Fruit fly (Drosophila melanogaster) whole organism, embryonic: ENCODE data around the gene Baldspot.

Source experiments
- CG10209 ChIP-seq: fragments of 200-800 bp; sonication (Bioruptor generic); optimal IDR thresholded peaks from 3 replicates; lab custom pipeline; 2017; ENCODE audit warnings: missing biosample characterization, mild to moderate bottlenecking, missing genetic modification characterization, missing genetic modification reagents
- CG13624 ChIP-seq: fragments of 200-800 bp; sonication (Bioruptor generic); optimal IDR thresholded peaks from 2 replicates; lab custom pipeline; 2016; ENCODE audit warnings: missing biosample characterization, missing genetic modification characterization
- CG30403 ChIP-seq: fragments of 200-800 bp; sonication (Bioruptor generic); optimal IDR thresholded peaks from 3 replicates; lab custom pipeline; 2016; ENCODE audit warnings: missing biosample characterization, missing genetic modification characterization
- CG3838 ChIP-seq: fragments of 200-800 bp; sonication (Bioruptor generic); optimal IDR thresholded peaks from 3 replicates; lab custom pipeline; 2016; ENCODE audit warnings: missing biosample characterization, missing genetic modification characterization
- CG4707 ChIP-seq: fragments of 200-800 bp; sonication (Bioruptor generic); optimal IDR thresholded peaks from 2 replicates; lab custom pipeline; 2018; ENCODE audit warnings: missing biosample characterization, mild to moderate bottlenecking, missing genetic modification characterization, moderate library complexity
- CG4854 ChIP-seq: fragments of 200-800 bp; sonication (Bioruptor generic); optimal IDR thresholded peaks from 2 replicates; lab custom pipeline; 2016; ENCODE audit warnings: missing biosample characterization, missing genetic modification characterization, inconsistent platforms
- CG8281 ChIP-seq: fragments of 200-800 bp; sonication (Bioruptor generic); optimal IDR thresholded peaks from 2 replicates; lab custom pipeline; 2018; ENCODE audit warnings: missing biosample characterization, mild to moderate bottlenecking, missing genetic modification characterization, moderate library complexity
- Hand ChIP-seq: fragments of 200-800 bp; sonication (Bioruptor generic); optimal IDR thresholded peaks from 2 replicates; lab custom pipeline; 2017; ENCODE audit warnings: mild to moderate bottlenecking, missing biosample characterization, missing genetic modification reagents, missing genetic modification characterization
- Mes4 ChIP-seq: fragments of 200-800 bp; sonication (Bioruptor generic); optimal IDR thresholded peaks from 2 replicates; lab custom pipeline; 2016; ENCODE audit warnings: missing biosample characterization, missing genetic modification characterization
- Sin3A ChIP-seq: fragments of >200 bp; optimal IDR thresholded peaks from 2 replicates; lab custom pipeline; 2018
- ase ChIP-seq: fragments of 200-800 bp; sonication (Bioruptor generic); IDR thresholded peaks from 3 replicates; pipeline ENCODE4 v1.3.6; 2022; ENCODE audit warnings: missing biosample characterization, missing genetic modification characterization
- tup ChIP-seq: fragments of 200-800 bp; sonication (Bioruptor generic); optimal IDR thresholded peaks from 2 replicates; lab custom pipeline; 2016; ENCODE audit warnings: missing biosample characterization, mild to moderate bottlenecking, missing genetic modification characterization, moderate library complexity

DNA sequence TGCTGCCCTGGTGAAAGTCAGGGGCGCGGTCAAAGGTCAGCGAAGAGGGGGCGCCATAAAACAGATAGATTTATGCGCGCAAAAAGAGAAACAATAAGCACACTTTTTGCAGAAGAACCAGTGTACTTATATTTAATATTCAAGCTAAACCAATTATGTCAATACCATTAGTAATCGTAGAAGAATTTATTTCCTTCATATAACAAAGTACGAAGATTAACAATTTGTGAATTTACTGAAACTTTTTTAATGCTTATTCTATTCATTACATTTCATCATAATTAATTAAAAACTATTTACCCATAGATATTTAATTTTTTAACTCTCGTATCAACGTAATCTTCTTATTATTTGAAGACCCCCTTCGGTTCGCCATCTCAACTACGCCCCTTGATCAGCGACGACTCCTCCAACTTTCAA is 19.3 kb downstream of the Baldspot start:
- TF ChIP-seq Hand (GFP tag; lab: Kevin White, UChicago) (no peak), CG13624 (GFP tag; lab: Kevin White, UChicago) (no peak), tup (GFP tag; lab: Kevin White, UChicago) (no peak), CG3838 (no peak), Mes4 (GFP tag; lab: Kevin White, UChicago) (no peak), ase (GFP tag; lab: Robert Waterston, UW) (0 out of 3 replicates have a peak, but pooled peaks have one; percentile 50), Sin3A (lab: Kevin White, UChicago) (no peak), CG4854 (GFP tag; lab: Kevin White, UChicago) (no peak), CG4707 (GFP tag; lab: Kevin White, UChicago) (peak; percentile 14), CG30403 (GFP tag; lab: Kevin White, UChicago) (peak; percentile 81), CG10209 (GFP tag; lab: Kevin White, UChicago) (peak; percentile 55), CG8281 (tag; lab: Kevin White, UChicago) (no peak)
